Worm (Caenorhabditis elegans): ENCODE results near the gene K01D12.1.

DNA sequence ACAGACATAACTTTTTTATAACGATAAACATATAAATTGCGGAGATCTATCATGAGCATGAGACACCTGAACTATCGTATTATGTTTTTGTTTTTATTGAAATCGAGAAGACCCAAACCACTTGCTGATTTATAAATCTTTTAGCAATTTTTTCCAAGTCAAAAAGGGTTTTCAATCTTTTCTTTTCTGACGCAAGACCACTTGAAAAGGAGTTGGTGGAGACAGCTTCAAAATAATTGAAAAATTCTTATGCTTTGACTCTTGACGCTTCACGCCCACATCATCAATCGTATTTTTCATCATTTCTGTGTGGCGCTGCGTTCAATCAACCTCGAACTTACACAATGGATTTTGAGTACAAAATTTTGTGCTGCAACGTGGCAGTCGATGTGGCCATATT, 6.0 kb upstream of the K01D12.1 start, which contains the start of gene F23H12.7:
- TF ChIP-seq ceh-91 (GFP tag; IDR thresholded peaks at IDR 0.05) (no peak), bed-1 (GFP tag; IDR thresholded peaks at IDR 0.05) (no peak), B0019.2 (GFP tag; conservative IDR thresholded peaks at IDR 0.05) (no peak), Y53F4B.3 (GFP tag; IDR thresholded peaks at IDR 0.05) (no peak), nfya-1 (tag; optimal IDR thresholded peaks at IDR 0.05; ENCODE audit: borderline replicate concordance, insufficient read depth) (no peak), sptf-2 (GFP tag; optimal IDR thresholded peaks at IDR 0.05) (no peak), C06A6.2 (GFP tag; conservative IDR thresholded peaks at IDR 0.05) (no peak), Y67H2A.10 (GFP tag; conservative IDR thresholded peaks at IDR 0.05) (no peak)

Data from whole organism, young adult.